Worm (Caenorhabditis elegans) whole organism, late embryonic: ENCODE data around the gene nprl-3.

Source experiments
- fkh-10 ChIP-seq: fragments of 150-350 bp; optimal IDR thresholded peaks from 2 replicates; lab custom pipeline; 2014; ENCODE audit warnings: missing biosample characterization, missing genetic modification reagents, missing genetic modification characterization
- fkh-6 ChIP-seq: sonication (generic microtip); optimal IDR thresholded peaks from 2 replicates; lab custom pipeline; 2016; ENCODE audit warnings: missing genetic modification characterization, missing compliant biosample characterization
- hlh-15 ChIP-seq: sonication (generic microtip); optimal IDR thresholded peaks from 2 replicates; lab custom pipeline; 2016; ENCODE audit warnings: missing genetic modification characterization, missing compliant biosample characterization
- hlh-30 ChIP-seq: sonication (generic microtip); optimal IDR thresholded peaks from 2 replicates; lab custom pipeline; 2017; ENCODE audit warnings: antibody characterized with exemption, missing genetic modification characterization, missing compliant biosample characterization; ENCODE audit not compliant: insufficient read depth
- hlh-6 ChIP-seq: sonication (generic microtip); optimal IDR thresholded peaks from 2 replicates; lab custom pipeline; 2016; ENCODE audit warnings: missing genotype, missing genetic modification characterization, missing compliant biosample characterization
- nfya-1 ChIP-seq: sonication (generic microtip); optimal IDR thresholded peaks from 2 replicates; lab custom pipeline; 2017; ENCODE audit warnings: missing genetic modification characterization, mild to moderate bottlenecking, missing compliant biosample characterization, antibody characterized with exemption, moderate library complexity
- nhr-11 ChIP-seq: fragments of 150-350 bp; optimal IDR thresholded peaks from 2 replicates; lab custom pipeline; 2014; ENCODE audit warnings: missing biosample characterization, missing genetic modification characterization
- odd-2 ChIP-seq: sonication (generic microtip); optimal IDR thresholded peaks from 2 replicates; lab custom pipeline; 2017; ENCODE audit warnings: antibody characterized with exemption, mild to moderate bottlenecking, missing genetic modification characterization, missing compliant biosample characterization
- pros-1 ChIP-seq: fragments of 150-350 bp; optimal IDR thresholded peaks from 2 replicates; lab custom pipeline; 2014; ENCODE audit warnings: missing biosample characterization, missing genetic modification reagents, missing genetic modification characterization
- tbx-2 ChIP-seq: sonication (generic microtip); optimal IDR thresholded peaks from 2 replicates; lab custom pipeline; 2016; ENCODE audit warnings: missing genetic modification characterization, missing compliant biosample characterization

DNA sequence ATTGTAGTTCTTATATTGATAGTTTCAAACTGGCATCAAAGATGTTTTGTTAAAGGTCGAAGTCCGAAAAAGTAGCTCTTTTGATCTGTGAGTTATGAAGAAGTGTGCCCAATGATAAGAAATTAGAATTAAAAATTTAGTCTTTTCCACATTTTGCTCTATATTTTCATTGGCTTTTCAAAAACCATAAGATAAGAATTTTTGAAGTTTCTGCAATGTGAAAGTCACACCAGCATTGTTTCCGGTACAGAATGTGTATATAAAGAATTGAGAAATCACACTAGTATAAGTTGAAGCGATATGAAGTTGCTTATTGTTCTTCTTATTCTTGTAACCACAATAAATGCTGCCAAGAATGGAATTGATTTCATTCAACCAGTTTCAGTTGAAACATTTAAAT is 35.2 kb downstream of the nprl-3 start, which contains the start of gene lys-10:
- TF ChIP-seq nfya-1 (tag; lab: Kevin White, UChicago) = no peak
- no peak for TF ChIP-seq nhr-11 (tag; lab: Kevin White, UChicago)
- TF ChIP-seq hlh-6 = no peak
- no peak for TF ChIP-seq pros-1 (tag; lab: Kevin White, UChicago)
- TF ChIP-seq tbx-2 = no peak
- no peak for TF ChIP-seq hlh-30 (tag; lab: Kevin White, UChicago)
- no peak for TF ChIP-seq odd-2
- no peak for TF ChIP-seq fkh-6 (tag; lab: Kevin White, UChicago)
- TF ChIP-seq fkh-10 (GFP tag; lab: Kevin White, UChicago) = no peak
- TF ChIP-seq hlh-15 (tag; lab: Kevin White, UChicago) = no peak
